Worm (Caenorhabditis elegans) whole organism, L4 larva: Measurements from ENCODE around the gene nhr-198.
"Not testable (repeated sequence)": the region's sequence is repeated elsewhere in the genome, so short reads cannot be mapped to it uniquely, and the experiment has no call there.

Experiments used
- R02D3.7 ChIP-seq: fragments of 150-350 bp; sonication (generic microtip); optimal IDR thresholded peaks from 3 replicates; lab custom pipeline; 2014; ENCODE audit warnings: missing biosample characterization, missing genetic modification characterization
- Y5F2A.4 ChIP-seq: fragments of 200-800 bp; sonication (Bioruptor generic); optimal IDR thresholded peaks from 2 replicates; lab custom pipeline; 2018; ENCODE audit warnings: mild to moderate bottlenecking, missing genetic modification characterization, missing compliant biosample characterization
- ceh-20 ChIP-seq: fragments of 200-800 bp; sonication (Bioruptor generic); IDR thresholded peaks from 2 replicates; pipeline ENCODE4 v1.3.6; 2022; ENCODE audit warnings: missing genetic modification reagents, missing genetic modification characterization, missing compliant biosample characterization
- ceh-28 ChIP-seq: fragments of 150-350 bp; optimal IDR thresholded peaks from 2 replicates; lab custom pipeline; 2014; ENCODE audit warnings: missing biosample characterization, missing genetic modification reagents, missing genetic modification characterization
- ceh-44 ChIP-seq: fragments of 200-800 bp; sonication (Bioruptor generic); IDR thresholded peaks from 2 replicates; pipeline ENCODE4 v1.3.6; 2022; ENCODE audit warnings: missing genetic modification reagents, missing genetic modification characterization, missing compliant biosample characterization
- ceh-82 ChIP-seq: sonication (generic microtip); optimal IDR thresholded peaks from 2 replicates; lab custom pipeline; 2017; ENCODE audit warnings: missing biosample characterization, missing genetic modification characterization
- cey-2 ChIP-seq: sonication (generic microtip); optimal IDR thresholded peaks from 3 replicates; lab custom pipeline; 2017; ENCODE audit warnings: missing genetic modification characterization, mild to moderate bottlenecking, missing compliant biosample characterization, antibody characterized with exemption, borderline replicate concordance; ENCODE audit not compliant: insufficient read depth
- dmd-8 ChIP-seq: fragments of 200-800 bp; sonication (Bioruptor generic); IDR thresholded peaks from 2 replicates; pipeline ENCODE4 v1.3.6; 2022; ENCODE audit warnings: missing genetic modification characterization, missing compliant biosample characterization
- dmd-9 ChIP-seq: fragments of 200-800 bp; sonication (Bioruptor generic); IDR thresholded peaks from 2 replicates; pipeline ENCODE4 v1.3.6; 2022; ENCODE audit warnings: missing genetic modification reagents, missing genetic modification characterization, missing compliant biosample characterization
- dve-1 ChIP-seq: sonication (generic microtip); optimal IDR thresholded peaks from 2 replicates; lab custom pipeline; 2017; ENCODE audit warnings: antibody characterized with exemption, mild to moderate bottlenecking, missing genetic modification characterization, missing compliant biosample characterization; ENCODE audit not compliant: insufficient read depth
- gei-8 ChIP-seq: fragments of 200-800 bp; sonication (Bioruptor generic); optimal IDR thresholded peaks from 2 replicates; lab custom pipeline; 2018; ENCODE audit warnings: mild to moderate bottlenecking, missing genetic modification characterization, missing compliant biosample characterization
- lim-7 ChIP-seq: fragments of 200-800 bp; sonication (Bioruptor generic); IDR thresholded peaks from 2 replicates; pipeline ENCODE4 v1.3.6; 2022; ENCODE audit warnings: missing genetic modification characterization, missing compliant biosample characterization
- lin-1 ChIP-seq: fragments of 200-800 bp; sonication (Bioruptor generic); IDR thresholded peaks from 2 replicates; pipeline ENCODE4 v1.3.6; 2022; ENCODE audit warnings: missing genetic modification reagents, missing genetic modification characterization, missing compliant biosample characterization
- lin-13 ChIP-seq: fragments of 150-350 bp; optimal IDR thresholded peaks from 2 replicates; lab custom pipeline; 2014; ENCODE audit warnings: missing biosample characterization, missing genetic modification reagents, missing genetic modification characterization
- madf-9 ChIP-seq: fragments of 200-800 bp; sonication (Bioruptor generic); conservative IDR thresholded peaks from 2 replicates; pipeline ENCODE4 v1.3.6; 2022; ENCODE audit warnings: missing genetic modification reagents, missing genetic modification characterization, missing compliant biosample characterization
- mep-1 ChIP-seq: fragments of 150-350 bp; sonication (generic microtip); optimal IDR thresholded peaks from 3 replicates; lab custom pipeline; 2014; ENCODE audit warnings: missing biosample characterization, missing genetic modification characterization
- mes-2 ChIP-seq: sonication (generic microtip); optimal IDR thresholded peaks from 2 replicates; lab custom pipeline; 2016; ENCODE audit warnings: missing genotype, mild to moderate bottlenecking, missing genetic modification characterization, missing compliant biosample characterization; ENCODE audit not compliant: poor library complexity, severe bottlenecking
- mxl-3 ChIP-seq: fragments of 200-800 bp; sonication (Bioruptor generic); optimal IDR thresholded peaks from 2 replicates; lab custom pipeline; 2018; ENCODE audit warnings: mild to moderate bottlenecking, missing genetic modification characterization, missing compliant biosample characterization
- nhr-102 ChIP-seq: sonication (generic microtip); optimal IDR thresholded peaks from 2 replicates; lab custom pipeline; 2016; ENCODE audit warnings: mild to moderate bottlenecking, missing genetic modification characterization, moderate library complexity, missing compliant biosample characterization
- nhr-237 ChIP-seq: sonication (generic microtip); optimal IDR thresholded peaks from 2 replicates; lab custom pipeline; 2017; ENCODE audit warnings: missing biosample characterization, missing genetic modification characterization
- nhr-28 ChIP-seq: fragments of 150-350 bp; optimal IDR thresholded peaks from 2 replicates; lab custom pipeline; 2014; ENCODE audit warnings: missing biosample characterization, missing genetic modification characterization
- nhr-48 ChIP-seq: sonication (generic microtip); optimal IDR thresholded peaks from 2 replicates; lab custom pipeline; 2016; ENCODE audit warnings: mild to moderate bottlenecking, missing genetic modification characterization, missing compliant biosample characterization
- nhr-6 ChIP-seq: fragments of 150-350 bp; optimal IDR thresholded peaks from 2 replicates; lab custom pipeline; 2014; ENCODE audit warnings: missing biosample characterization, missing genetic modification characterization
- rbr-2 ChIP-seq: sonication (generic microtip); optimal IDR thresholded peaks from 2 replicates; lab custom pipeline; 2016; ENCODE audit warnings: missing genotype, missing genetic modification characterization, missing compliant biosample characterization
- saeg-2 ChIP-seq: fragments of 200-800 bp; sonication (Bioruptor generic); IDR thresholded peaks from 2 replicates; pipeline ENCODE4 v1.3.6; 2022; ENCODE audit warnings: missing genetic modification reagents, missing genetic modification characterization, missing compliant biosample characterization
- sdz-12 ChIP-seq: fragments of 200-800 bp; sonication (Bioruptor generic); optimal IDR thresholded peaks from 2 replicates; lab custom pipeline; 2018; ENCODE audit warnings: mild to moderate bottlenecking, missing genetic modification characterization, missing compliant biosample characterization
- set-16 ChIP-seq: fragments of 200-800 bp; sonication (Bioruptor generic); IDR thresholded peaks from 2 replicates; pipeline ENCODE4 v1.3.6; 2022; ENCODE audit warnings: missing genetic modification reagents, missing genetic modification characterization, missing compliant biosample characterization
- snpc-4 ChIP-seq: fragments of 150-350 bp; optimal IDR thresholded peaks from 2 replicates; lab custom pipeline; 2014; ENCODE audit warnings: missing biosample characterization, missing genetic modification characterization
- tra-1 ChIP-seq: fragments of 200-800 bp; sonication (Bioruptor generic); IDR thresholded peaks from 2 replicates; pipeline ENCODE4 v1.3.6; 2022; ENCODE audit warnings: missing genetic modification reagents, missing genetic modification characterization, missing compliant biosample characterization
- unc-130 ChIP-seq: sonication (generic microtip); optimal IDR thresholded peaks from 2 replicates; lab custom pipeline; 2016; ENCODE audit warnings: missing genetic modification reagents, missing genetic modification characterization, missing compliant biosample characterization
- vab-7 ChIP-seq: fragments of 200-800 bp; sonication (Bioruptor generic); IDR thresholded peaks from 2 replicates; pipeline ENCODE4 v1.3.6; 2022; ENCODE audit warnings: missing genetic modification reagents, missing genetic modification characterization, missing compliant biosample characterization
- ztf-7 ChIP-seq: fragments of 150-350 bp; optimal IDR thresholded peaks from 2 replicates; lab custom pipeline; 2014; ENCODE audit warnings: missing biosample characterization, missing genetic modification characterization

The nhr-198 gene

DNA sequence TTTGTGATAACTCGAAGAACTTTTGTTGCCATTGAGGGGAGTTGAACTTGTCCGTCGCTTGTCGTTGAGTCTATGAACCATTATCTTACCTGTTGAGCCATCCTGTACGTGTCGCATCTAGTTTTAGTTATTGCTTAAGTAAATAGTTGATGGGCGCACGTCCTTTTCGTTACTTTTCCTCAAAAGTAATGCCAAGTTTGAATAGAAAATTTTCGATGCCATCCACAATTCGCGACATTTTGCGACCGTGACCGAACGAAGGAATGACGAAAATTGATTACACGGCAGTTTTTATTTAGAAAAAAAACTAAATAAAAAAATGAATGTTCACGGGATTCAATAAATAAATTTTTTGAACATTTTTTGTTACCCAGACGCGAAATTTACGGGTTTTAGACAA lies 25.6 kb upstream of the nhr-198 start, which contains the start of gene F53E4.1:
Gene F53E4.1 (minus strand): TSS at position 101 of the 400 bp plus-strand sequence.
- not testable (repeated sequence) for TF ChIP-seq snpc-4 (tag; lab: Kevin White, UChicago); lin-1 (GFP tag; lab: Robert Waterston, UW); mxl-3

- TF ChIP-seq R02D3.7 (tag; lab: Kevin White, UChicago) (no peak), madf-9 (GFP tag; lab: Robert Waterston, UW) (no peak), dve-1 (tag; lab: Kevin White, UChicago) (no peak), lim-7 (GFP tag; lab: Robert Waterston, UW) (no peak), ceh-20 (GFP tag; lab: Robert Waterston, UW) (no peak), ceh-44 (no peak), lin-13 (GFP tag; lab: Kevin White, UChicago) (no peak), nhr-28 (tag; lab: Kevin White, UChicago) (no peak), mes-2 (tag; lab: Kevin White, UChicago) (no peak), nhr-48 (tag; lab: Kevin White, UChicago) (no peak)
- TF ChIP-seq, all 104 proteins: peak for 0
Measured at ce11 chrV:15668870-15669269, 24.9 kb upstream of the nhr-198 start, which contains the start of gene K06B4.4. Gene K06B4.4, plus strand, starts transcription at chrV:15669170.

DNA sequence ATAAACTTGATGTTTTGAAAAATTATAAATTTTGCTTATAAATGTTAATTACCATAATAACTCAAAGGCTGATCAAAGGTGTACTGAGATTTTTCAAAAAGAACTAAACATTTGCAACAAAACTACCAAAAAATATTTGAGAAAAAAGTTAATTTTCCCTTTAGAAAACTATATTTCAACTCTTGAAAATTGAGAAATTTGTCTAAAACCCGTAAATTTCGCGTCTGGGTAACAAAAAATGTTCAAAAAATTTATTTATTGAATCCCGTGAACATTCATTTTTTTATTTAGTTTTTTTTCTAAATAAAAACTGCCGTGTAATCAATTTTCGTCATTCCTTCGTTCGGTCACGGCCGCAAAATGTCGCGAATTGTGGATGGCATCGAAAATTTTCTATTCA lies 23.7 kb upstream of the nhr-198 start, which contains the start of gene K06B4.15:
Gene K06B4.15 (plus strand): TSS at position 301 of the 400 bp plus-strand sequence.
- TF ChIP-seq ceh-28 (tag; lab: Kevin White, UChicago); rbr-2 (tag; lab: Kevin White, UChicago); Y5F2A.4: not testable (repeated sequence)

DNA sequence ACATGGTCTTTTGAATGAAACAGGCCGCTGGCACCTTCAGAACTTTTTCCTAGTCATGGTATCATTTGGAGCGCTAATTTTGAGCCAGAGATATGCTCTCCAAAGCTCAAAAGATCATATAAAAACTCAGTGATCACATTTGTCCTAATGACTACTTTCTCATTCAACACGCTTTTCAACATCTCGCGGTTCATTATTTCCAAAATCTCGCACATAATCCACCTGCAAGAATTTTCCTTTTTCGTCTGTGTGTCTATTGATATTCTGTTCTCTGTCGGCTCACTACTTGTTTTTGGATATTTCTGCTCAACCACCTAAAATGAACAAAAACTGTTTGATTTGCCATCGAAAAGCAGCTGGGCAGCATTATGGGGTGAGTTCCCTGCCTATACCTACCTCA lies 20.1 kb upstream of the nhr-198 start, which contains the start of gene nhr-51:
Gene nhr-51 (plus strand): TSS at position 301 of the 400 bp plus-strand sequence.
- TF ChIP-seq mep-1 (tag; lab: Kevin White, UChicago): no peak
- TF ChIP-seq vab-7 (GFP tag; lab: Robert Waterston, UW): no peak
- TF ChIP-seq dmd-9 (GFP tag; lab: Robert Waterston, UW): no peak
- TF ChIP-seq gei-8 (GFP tag; lab: Kevin White, UChicago): no peak
- no peak for TF ChIP-seq saeg-2
- TF ChIP-seq ceh-82: no peak
- TF ChIP-seq unc-130: no peak
- TF ChIP-seq ztf-7: no peak
- no peak for TF ChIP-seq tra-1 (GFP tag; lab: Robert Waterston, UW)
- TF ChIP-seq sdz-12: no peak
- no peak for TF ChIP-seq nhr-102
- no peak for TF ChIP-seq nhr-237 (tag; lab: Kevin White, UChicago)
- TF ChIP-seq nhr-6 (tag; lab: Kevin White, UChicago): no peak
- TF ChIP-seq, all 104 proteins: peak for 0

DNA sequence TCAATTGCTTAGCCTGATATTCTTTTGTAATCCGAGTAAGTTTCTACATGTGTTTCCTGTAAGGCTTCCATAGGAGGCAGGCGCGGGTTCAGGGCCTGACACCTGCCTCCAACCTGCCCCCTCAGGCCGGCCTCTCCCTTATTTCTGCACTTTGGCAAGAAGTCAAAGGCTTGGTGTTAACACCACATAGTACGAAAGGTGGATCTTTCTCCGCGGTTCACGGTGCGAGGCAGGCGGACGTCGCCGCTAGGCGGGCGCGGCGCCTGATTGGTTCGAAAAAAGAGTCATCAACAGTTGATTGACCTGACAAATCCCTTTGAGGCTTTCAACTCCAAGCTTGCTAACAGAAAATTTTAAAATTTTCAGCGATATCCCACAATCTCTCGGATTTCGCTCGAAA lies 18.9 kb upstream of the nhr-198 start:
- TF ChIP-seq R02D3.7 (tag; lab: Kevin White, UChicago) (no peak), set-16 (GFP tag; lab: Robert Waterston, UW) (peak; percentile 55), dmd-8 (GFP tag; lab: Robert Waterston, UW) (0 out of 2 replicates have a peak, but pooled peaks have one; percentile 31)

- TF ChIP-seq cey-2 (tag; lab: Kevin White, UChicago) (no peak), mep-1 (tag; lab: Kevin White, UChicago) (no peak), gei-8 (GFP tag; lab: Kevin White, UChicago) (no peak), unc-130 (no peak)
Measured at ce11 chrV:15677222-15677621, 16.6 kb upstream of the nhr-198 start, which contains the start of gene nhr-52. Gene nhr-52, plus strand, starts transcription at chrV:15677522.
